Fruit fly (Drosophila melanogaster): Measurements from ENCODE around the gene CG18088.

The CG18088 gene

dm6 chr2L:8959001-8959461 is 8.3 kb upstream of the CG18088 start, which contains the start of gene CG31886:
Gene CG31886, minus strand, starts transcription at chr2L:8959051.
- no peak for TF ChIP-seq Xbp1 (GFP tag; optimal IDR thresholded peaks at IDR 0.05)
- TF ChIP-seq Max (GFP tag; optimal IDR thresholded peaks at IDR 0.05) = no peak
- TF ChIP-seq CG32767 (GFP tag; IDR thresholded peaks at IDR 0.05) = 0 out of 2 replicates have a peak, but pooled peaks have one; percentile 51
- TF ChIP-seq Tbp (GFP tag; optimal IDR thresholded peaks at IDR 0.05) = no peak
- no peak for TF ChIP-seq NFAT (GFP tag; IDR thresholded peaks at IDR 0.05)
- no peak for TF ChIP-seq abd-A (tag; optimal IDR thresholded peaks at IDR 0.05)
- peak; percentile 31; the same call in 1 of the 2 replicates for TF ChIP-seq lmd (GFP tag; IDR thresholded peaks at IDR 0.05)
- peak; percentile 49; the same call in 1 of the 2 replicates for TF ChIP-seq CG17328 (GFP tag; IDR thresholded peaks at IDR 0.05)
- peak; percentile 55; the same call in 1 of the 2 replicates for TF ChIP-seq Xrp1 (GFP tag; IDR thresholded peaks at IDR 0.05)
- TF ChIP-seq Ets65A (GFP tag) = no peak
- peak; percentile 21 for TF ChIP-seq lilli (GFP tag; optimal IDR thresholded peaks at IDR 0.05)
- TF ChIP-seq Oli (tag; optimal IDR thresholded peaks at IDR 0.05) = peak; percentile 7
- no peak for TF ChIP-seq HmgZ (tag; optimal IDR thresholded peaks at IDR 0.05)
- no peak for TF ChIP-seq CG10462 (GFP tag; optimal IDR thresholded peaks at IDR 0.05)
- TF ChIP-seq MBD-R2 (GFP tag; IDR thresholded peaks at IDR 0.05) = peak; percentile 21; the same call in 1 of the 2 replicates
- TF ChIP-seq CG11398 (GFP tag; optimal IDR thresholded peaks at IDR 0.05) = no peak
- peak; percentile 43; the same call in 1 of the 2 replicates for TF ChIP-seq CG32532 (GFP tag; IDR thresholded peaks at IDR 0.05)
- peak; percentile 70 for TF ChIP-seq dmrt11E (tag; optimal IDR thresholded peaks at IDR 0.05)
- TF ChIP-seq CG7372 (GFP tag; IDR thresholded peaks at IDR 0.05) = peak; percentile 28; the same call in 1 of the 2 replicates
- TF ChIP-seq sens (GFP tag) = peak; percentile 78
- TF ChIP-seq bcd (GFP tag; optimal IDR thresholded peaks at IDR 0.05) = no peak
- peak; percentile 29 for TF ChIP-seq Blimp-1 (GFP tag; optimal IDR thresholded peaks at IDR 0.05)
- TF ChIP-seq CG10267 (tag; optimal IDR thresholded peaks at IDR 0.05) = peak; percentile 3
- TF ChIP-seq so (GFP tag; IDR thresholded peaks at IDR 0.05) = no peak
- TF ChIP-seq Ssrp (tag; optimal IDR thresholded peaks at IDR 0.05) = peak; percentile 22
- TF ChIP-seq ac (GFP tag; optimal IDR thresholded peaks at IDR 0.05) = no peak
- TF ChIP-seq CG10274 (GFP tag; optimal IDR thresholded peaks at IDR 0.05) = no peak
- TF ChIP-seq wek (GFP tag; optimal IDR thresholded peaks at IDR 0.05) = no peak
- no peak for TF ChIP-seq klu (GFP tag; IDR thresholded peaks at IDR 0.05)
- TF ChIP-seq gro (GFP tag; optimal IDR thresholded peaks at IDR 0.05) = no peak
- peak; percentile 6 for TF ChIP-seq grau (tag; optimal IDR thresholded peaks at IDR 0.05)
- no peak for TF ChIP-seq CG15073 (GFP tag; optimal IDR thresholded peaks at IDR 0.05)
- TF ChIP-seq fd96Cb (tag; optimal IDR thresholded peaks at IDR 0.05) = no peak
- no peak for TF ChIP-seq tll (GFP tag; optimal IDR thresholded peaks at IDR 0.05)
- 0 out of 2 replicates have a peak, but pooled peaks have one; percentile 14 for TF ChIP-seq ap (GFP tag; IDR thresholded peaks at IDR 0.05)
- no peak for TF ChIP-seq CG11085 (GFP tag; IDR thresholded peaks at IDR 0.05)
- no peak for TF ChIP-seq CG17612 (GFP tag; IDR thresholded peaks at IDR 0.05)
- TF ChIP-seq CG4282 (GFP tag; optimal IDR thresholded peaks at IDR 0.05) = no peak
- TF ChIP-seq CG2120 (GFP tag; optimal IDR thresholded peaks at IDR 0.05) = peak; percentile 38
- no peak for TF ChIP-seq tio (GFP tag; optimal IDR thresholded peaks at IDR 0.05)
- TF ChIP-seq kay (GFP tag; optimal IDR thresholded peaks at IDR 0.05) = no peak
- TF ChIP-seq CG15514 (GFP tag; optimal IDR thresholded peaks at IDR 0.05) = peak; percentile 14
- no peak for TF ChIP-seq E2f2 (GFP tag; IDR thresholded peaks at IDR 0.05)
- TF ChIP-seq zfh2 (GFP tag; optimal IDR thresholded peaks at IDR 0.05) = no peak
- TF ChIP-seq HLHmδ (GFP tag; optimal IDR thresholded peaks at IDR 0.05) = no peak
- TF ChIP-seq CG31388 (GFP tag; optimal IDR thresholded peaks at IDR 0.05) = no peak
- no peak for TF ChIP-seq CG3407 (GFP tag; optimal IDR thresholded peaks at IDR 0.05)
- TF ChIP-seq Trl (optimal IDR thresholded peaks at IDR 0.05) = no peak
- no peak for TF ChIP-seq Trl (GFP tag; optimal IDR thresholded peaks at IDR 0.05)
- TF ChIP-seq toy (GFP tag; IDR thresholded peaks at IDR 0.05) = no peak
- peak; percentile 16 for TF ChIP-seq CG15696 (tag; optimal IDR thresholded peaks at IDR 0.05)
- peak; percentile 44 for TF ChIP-seq CG14014 (GFP tag; IDR thresholded peaks at IDR 0.05)

Data from whole organism, embryonic.